Fruit fly (Drosophila melanogaster) whole organism: Measurements from ENCODE around the gene djl.

ENCODE experiments used
- CG8478 ChIP-seq: fragments of >200 bp; optimal IDR thresholded peaks from 2 replicates; lab custom pipeline; 2018; ENCODE audit warnings: inconsistent platforms
- Dll ChIP-seq: fragments of >200 bp; optimal IDR thresholded peaks from 2 replicates; lab custom pipeline; 2017
- EcR ChIP-seq, 2 experiments: fragments of >200 bp; optimal IDR thresholded peaks; 2 replicates each; lab custom pipeline; 2017; ENCODE audit warnings: missing biosample characterization in 2 of 2, missing genetic modification characterization in 2 of 2, missing genetic modification reagents in 2 of 2
- pan ChIP-seq: fragments of >200 bp; optimal IDR thresholded peaks from 2 replicates; lab custom pipeline; 2017
- psq ChIP-seq: fragments of >200 bp; optimal IDR thresholded peaks from 2 replicates; lab custom pipeline; 2017
- usp ChIP-seq: fragments of >200 bp; optimal IDR thresholded peaks from 2 replicates; lab custom pipeline; 2017; ENCODE audit warnings: missing biosample characterization, missing genetic modification characterization, mixed read lengths

The djl gene

dm6 chr3R:7090337-7090830, 29.8 kb downstream of the djl start:
- TF ChIP-seq Dll (lab: Kevin White, UChicago) = no peak
- TF ChIP-seq pan = peak; percentile 87

DNA sequence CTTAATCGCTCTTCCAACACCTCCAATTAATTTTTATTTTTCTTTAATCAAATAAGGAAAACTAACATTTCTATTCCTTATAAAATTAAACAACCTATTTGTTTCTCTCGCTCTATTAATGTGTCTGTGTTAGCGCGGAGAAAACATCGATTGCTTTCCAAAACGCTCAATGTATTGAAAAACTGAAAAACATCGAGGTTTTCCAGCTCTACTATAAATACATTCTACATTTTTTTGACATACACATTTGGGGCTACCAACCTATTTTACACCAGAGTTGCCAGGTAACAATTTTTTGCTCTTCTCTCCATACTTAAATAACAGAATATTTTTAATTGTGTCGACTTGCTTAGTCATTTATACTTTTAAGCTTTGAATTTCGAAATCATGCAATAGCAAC, 31.3 kb downstream of the djl start:
- no peak for TF ChIP-seq Dll (lab: Kevin White, UChicago)
- TF ChIP-seq CG8478 (lab: Kevin White, UChicago) = no peak
- TF ChIP-seq EcR (GFP tag; optimal IDR thresholded peaks at IDR 0.05; lab: Kevin White, UChicago) = no peak
- no peak for TF ChIP-seq usp (GFP tag; lab: Kevin White, UChicago)
- TF ChIP-seq pan = no peak
- TF ChIP-seq psq = no peak

DNA sequence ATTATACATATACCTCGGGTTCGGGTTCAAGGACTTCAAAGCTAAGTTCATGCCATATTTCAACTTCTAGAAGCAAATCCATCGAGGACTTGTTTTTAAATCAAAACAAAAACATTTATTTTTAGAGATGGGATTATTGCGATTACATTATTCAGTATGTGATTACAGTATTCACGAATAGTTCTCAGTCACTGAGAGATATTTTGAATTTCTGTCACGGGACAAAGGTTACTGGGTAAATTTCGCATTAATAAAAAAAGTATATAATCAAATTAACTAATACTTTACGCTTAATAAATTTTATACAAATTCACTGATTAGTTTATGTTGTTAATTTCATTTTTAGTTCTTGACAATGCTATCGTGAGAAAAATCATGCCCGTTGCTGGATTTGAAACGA, 33.0 kb downstream of the djl start:
- TF ChIP-seq Dll (lab: Kevin White, UChicago) = no peak
- TF ChIP-seq CG8478 (lab: Kevin White, UChicago) = no peak
- no peak for TF ChIP-seq psq
- TF ChIP-seq EcR (GFP tag; optimal IDR thresholded peaks at IDR 0.05; lab: Kevin White, UChicago) = no peak
- no peak for TF ChIP-seq usp (GFP tag; lab: Kevin White, UChicago)
- TF ChIP-seq pan = no peak

dm6 chr3R:7094368-7094767, 33.8 kb downstream of the djl start:
- TF ChIP-seq psq = no peak
- no peak for TF ChIP-seq CG8478 (lab: Kevin White, UChicago)
- no peak for TF ChIP-seq Dll (lab: Kevin White, UChicago)
- TF ChIP-seq EcR (GFP tag; optimal IDR thresholded peaks at IDR 0.05; lab: Kevin White, UChicago) = no peak
- TF ChIP-seq usp (GFP tag; lab: Kevin White, UChicago) = no peak
- no peak for TF ChIP-seq pan

DNA sequence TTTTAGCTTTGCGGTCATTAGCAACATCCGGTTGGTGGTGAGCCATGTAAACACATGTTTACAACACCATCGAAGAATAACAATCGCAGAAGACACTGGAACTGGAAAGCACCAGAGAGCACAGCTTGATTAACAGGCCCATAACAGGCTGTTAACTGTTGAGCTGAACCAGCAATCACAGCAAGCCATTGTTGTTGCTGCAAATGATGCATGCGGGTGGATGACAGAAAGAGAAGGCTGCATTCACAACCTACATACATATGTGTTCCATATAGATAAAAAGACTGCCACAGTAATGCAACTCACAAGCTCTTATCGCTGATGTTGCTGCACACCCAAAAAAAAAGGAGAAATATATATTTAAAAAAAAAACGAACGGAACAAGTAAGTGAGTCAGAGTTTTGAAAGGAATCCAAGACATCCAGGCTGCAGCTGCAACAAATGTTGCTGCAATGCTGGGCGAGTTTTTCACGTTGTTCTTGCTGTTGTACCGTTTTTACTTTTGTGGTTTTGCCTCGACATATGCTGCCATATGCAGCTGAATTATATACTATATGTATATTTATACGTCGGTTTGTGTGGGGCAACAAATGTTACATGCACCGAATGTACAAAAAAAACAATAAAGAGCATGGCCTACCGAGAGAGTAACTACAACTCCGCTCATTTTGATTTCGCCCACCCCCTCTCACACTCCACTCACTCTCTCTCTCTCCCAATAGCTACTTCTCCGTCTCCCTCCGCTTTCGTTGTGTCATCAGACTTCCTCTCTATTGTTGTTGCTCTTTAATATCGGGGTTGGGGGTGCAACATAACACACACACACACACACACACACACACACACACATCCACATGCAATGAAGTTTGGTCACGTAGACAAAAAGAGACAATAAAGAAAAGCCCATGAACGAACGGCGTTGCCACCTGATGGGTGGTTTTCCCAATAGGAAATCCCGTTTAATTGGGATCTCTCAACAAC, 42.6 kb downstream of the djl start:
- TF ChIP-seq CG8478 (lab: Kevin White, UChicago) (no peak), EcR (GFP tag; optimal IDR thresholded peaks at IDR 0.05; lab: Kevin White, UChicago) (no peak), pan (no peak), usp (GFP tag; lab: Kevin White, UChicago) (no peak), psq (no peak), Dll (lab: Kevin White, UChicago) (no peak)

DNA sequence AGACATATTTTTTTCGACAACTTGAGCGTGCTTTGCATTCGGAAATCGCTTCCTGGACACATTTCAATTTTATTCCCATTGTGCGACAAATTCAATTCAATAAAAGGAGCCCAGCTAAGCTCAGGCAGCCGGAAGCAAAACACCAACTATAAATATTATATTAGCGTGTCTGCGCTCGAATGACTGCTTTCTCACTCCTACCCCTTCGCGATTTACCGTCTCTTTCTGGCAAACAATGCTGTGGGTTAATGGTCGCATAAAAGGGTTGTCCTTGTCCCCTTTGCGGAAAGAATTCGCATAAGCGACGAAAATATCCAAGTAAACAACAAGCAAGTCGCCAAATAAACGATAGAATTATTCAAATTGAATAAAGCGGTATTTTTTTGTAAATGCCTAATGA, 43.7 kb downstream of the djl start:
- no peak for TF ChIP-seq Dll (lab: Kevin White, UChicago)
- no peak for TF ChIP-seq pan
- no peak for TF ChIP-seq EcR (GFP tag; optimal IDR thresholded peaks at IDR 0.05; lab: Kevin White, UChicago)
- no peak for TF ChIP-seq psq
- no peak for TF ChIP-seq usp (GFP tag; lab: Kevin White, UChicago)
- TF ChIP-seq CG8478 (lab: Kevin White, UChicago) = no peak

- no peak for TF ChIP-seq CG8478 (lab: Kevin White, UChicago)
- TF ChIP-seq pan = peak; percentile 5
Measured at dm6 chr3R:7105503-7106164, 45.1 kb downstream of the djl start.

DNA sequence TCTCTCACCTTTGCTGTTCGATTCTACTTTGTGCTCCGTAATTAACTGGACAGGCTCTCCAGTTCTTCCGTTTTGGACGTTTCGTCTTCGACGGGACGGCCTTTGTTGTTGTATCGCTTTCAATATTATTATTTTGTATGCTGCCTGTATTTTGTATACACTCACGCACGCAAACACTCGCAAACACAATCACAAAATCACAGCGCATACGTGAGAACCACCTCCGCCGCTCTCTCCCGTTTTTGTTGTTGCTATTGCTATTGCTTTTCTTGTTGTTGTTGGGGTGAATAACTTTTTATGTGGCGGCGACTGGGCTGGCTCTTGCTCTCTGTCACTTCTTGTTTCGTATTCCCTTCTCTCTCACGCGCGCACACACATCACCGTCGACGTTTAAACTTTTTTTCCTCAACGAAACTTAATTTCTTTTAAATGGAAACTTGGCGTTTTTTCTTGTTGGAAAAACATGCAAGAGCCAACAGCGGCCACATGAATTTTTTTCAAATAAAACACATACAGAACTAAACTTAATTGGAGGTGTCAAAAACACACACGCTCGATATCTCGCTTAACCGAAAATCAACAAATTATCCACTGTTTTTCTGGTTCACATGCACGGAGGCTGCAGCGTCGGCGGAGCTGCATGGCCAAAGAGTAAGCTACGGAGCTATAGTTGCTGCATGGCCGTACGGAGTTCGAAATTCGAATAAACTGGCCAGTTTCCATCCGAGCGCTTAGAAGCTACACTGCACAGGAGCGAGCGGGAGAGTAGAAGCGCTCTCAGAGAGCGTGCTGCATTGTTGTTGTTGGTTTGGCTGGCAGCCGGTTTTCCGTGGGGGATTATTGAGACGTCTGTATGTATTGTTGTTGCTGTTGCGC, 47.4 kb downstream of the djl start:
- TF ChIP-seq CG8478 (lab: Kevin White, UChicago) = no peak
- TF ChIP-seq Dll (lab: Kevin White, UChicago) = peak; percentile 94
- TF ChIP-seq EcR (GFP tag; optimal IDR thresholded peaks at IDR 0.05; lab: Kevin White, UChicago) = peak in 1 of 2 experiments; percentile 95

DNA sequence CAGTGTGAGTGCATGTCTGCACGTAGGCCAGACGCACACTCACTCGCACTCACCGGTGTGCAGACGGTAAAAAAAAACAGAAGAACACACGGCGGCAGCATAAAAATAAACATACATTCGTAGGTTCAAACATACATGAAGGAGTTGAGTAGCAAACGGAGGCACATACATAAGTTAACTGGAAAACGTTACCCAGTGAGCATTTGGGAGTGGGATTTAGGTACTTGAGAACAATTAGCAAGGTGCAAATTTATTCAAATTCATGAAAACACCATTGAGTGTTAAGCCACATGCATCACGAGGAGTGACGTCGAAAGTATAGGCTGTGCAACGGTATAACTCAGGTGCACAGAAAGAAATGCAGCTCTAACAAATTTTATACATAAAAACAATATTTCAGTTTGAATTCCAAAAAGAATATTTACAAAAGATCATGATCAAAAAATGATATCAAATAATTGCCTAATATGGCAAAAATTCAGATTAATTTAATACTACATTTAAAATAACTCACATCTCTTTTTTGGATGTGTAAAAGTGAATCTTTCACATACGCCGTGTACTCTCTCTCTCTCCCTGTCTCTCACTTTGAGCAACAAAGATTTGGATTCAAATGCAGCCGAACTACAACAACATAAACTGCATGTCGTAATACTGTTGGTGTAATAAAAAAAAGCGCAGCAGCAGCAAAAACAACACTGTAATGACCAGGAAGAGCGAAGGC, 48.2 kb downstream of the djl start:
- TF ChIP-seq Dll (lab: Kevin White, UChicago) = no peak
- TF ChIP-seq CG8478 (lab: Kevin White, UChicago) = no peak
- no peak for TF ChIP-seq usp (GFP tag; lab: Kevin White, UChicago)
- TF ChIP-seq EcR (GFP tag; optimal IDR thresholded peaks at IDR 0.05; lab: Kevin White, UChicago) = no peak
- TF ChIP-seq pan = no peak
- TF ChIP-seq psq = no peak

DNA sequence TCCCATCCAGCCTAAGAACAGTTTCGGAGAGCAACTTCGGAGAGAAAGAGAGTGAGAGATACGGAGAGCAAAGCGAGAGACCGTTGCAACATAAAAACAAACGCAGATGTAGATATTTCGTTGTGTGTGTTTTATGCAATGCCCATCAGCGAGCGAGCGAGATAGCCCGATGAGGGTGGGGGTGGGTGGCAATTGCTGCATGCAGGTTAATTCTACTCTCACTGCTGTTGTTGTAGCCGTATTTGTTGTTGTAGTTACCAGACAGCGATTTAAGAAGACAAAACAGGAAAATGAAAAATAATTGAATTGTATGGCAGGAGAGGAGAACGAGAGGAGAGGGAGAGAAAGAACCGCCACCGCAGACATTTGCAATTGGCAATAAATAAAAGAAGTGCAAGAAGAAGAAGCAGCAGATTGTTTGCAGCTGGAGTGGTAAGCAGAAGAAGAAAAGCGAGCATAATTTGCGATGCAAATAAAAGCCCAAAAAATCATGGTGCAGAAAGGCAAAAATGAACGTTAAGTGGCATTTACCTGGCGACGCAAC, 49.3 kb downstream of the djl start:
- TF ChIP-seq psq (no peak), CG8478 (lab: Kevin White, UChicago) (no peak), usp (GFP tag; lab: Kevin White, UChicago) (no peak), EcR (GFP tag; optimal IDR thresholded peaks at IDR 0.05; lab: Kevin White, UChicago) (peak in 1 of 2 experiments; percentile 59), Dll (lab: Kevin White, UChicago) (no peak)
